Worm (Caenorhabditis elegans): ENCODE data around the gene F32D8.14.

F32D8.14 gene

DNA sequence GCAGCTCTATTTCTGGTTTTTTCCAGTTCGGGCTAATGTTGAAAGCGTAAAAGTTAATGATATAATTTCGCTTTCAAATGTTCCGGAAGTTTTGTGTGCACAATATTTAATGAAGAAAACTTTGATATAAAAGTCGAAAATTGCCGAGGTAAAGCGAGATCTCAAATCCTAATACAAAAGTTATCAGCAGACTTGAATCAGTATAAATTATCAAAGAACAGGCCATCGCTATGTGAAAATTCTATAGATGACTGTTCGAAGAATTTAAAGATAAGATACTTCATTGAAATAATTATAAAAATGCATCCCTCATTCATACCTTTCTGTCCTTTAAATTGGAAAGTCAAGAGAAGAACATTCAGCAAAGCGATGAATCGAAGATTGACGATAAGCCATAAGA is 47.7 kb downstream of the F32D8.14 start, which contains the start of gene C29A12.6:
Gene C29A12.6, plus strand, starts transcription at position 301 of the 400 bp plus-strand sequence.
- TF ChIP-seq him-1 (tag; optimal IDR thresholded peaks at IDR 0.05) (no peak), dao-5 (tag; optimal IDR thresholded peaks at IDR 0.05) (no peak), W03F9.2 (tag; optimal IDR thresholded peaks at IDR 0.05) (no peak)
